Worm (Caenorhabditis elegans) whole organism, L4 larva: ENCODE data around the gene ZK899.6.

Source experiments
- fkh-10 ChIP-seq: fragments of 150-350 bp; optimal IDR thresholded peaks from 2 replicates; lab custom pipeline; 2014; ENCODE audit warnings: missing biosample characterization, missing genetic modification reagents, missing genetic modification characterization
- nhr-25 ChIP-seq: sonication (generic microtip); optimal IDR thresholded peaks from 2 replicates; lab custom pipeline; 2017; ENCODE audit warnings: missing genetic modification characterization, mild to moderate bottlenecking, missing compliant biosample characterization, antibody characterized with exemption, moderate library complexity, borderline replicate concordance; ENCODE audit not compliant: insufficient read depth
- nhr-42 ChIP-seq: fragments of 200-800 bp; sonication (Bioruptor generic); IDR thresholded peaks from 2 replicates; pipeline ENCODE4 v1.3.6; 2022; ENCODE audit warnings: missing genetic modification characterization, missing compliant biosample characterization

DNA sequence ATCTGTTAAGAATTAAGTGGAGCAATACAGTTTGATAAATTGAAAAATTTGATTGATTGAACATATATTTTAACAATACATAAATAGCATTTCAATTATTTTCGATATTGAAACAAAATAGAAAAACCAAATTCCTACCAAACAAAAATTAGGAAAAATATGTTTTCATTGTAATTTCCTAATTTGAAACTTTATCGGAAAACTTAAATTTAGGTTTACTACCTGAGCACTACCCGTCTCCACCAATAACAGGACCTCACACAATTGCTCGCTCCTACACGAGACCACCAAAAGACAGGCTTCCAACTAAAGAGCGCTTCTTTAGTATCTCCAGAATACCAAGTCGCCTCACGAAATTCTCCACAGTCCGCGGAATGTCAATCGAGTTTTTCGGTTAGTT is 13.6 kb downstream of the ZK899.6 start:
- TF ChIP-seq nhr-42 (no peak), nhr-25 (tag; lab: Kevin White, UChicago) (no peak), fkh-10 (GFP tag; lab: Kevin White, UChicago) (no peak)
